Fruit fly (Drosophila melanogaster) whole organism, embryonic: ENCODE data around the gene fend.
A peak's percentile ranks its signal among the peaks of the same experiment; 100 is the strongest.

ENCODE experiments used
- BEAF-32 ChIP-seq: fragments of 200-800 bp; sonication (Bioruptor generic); optimal IDR thresholded peaks from 3 replicates; lab custom pipeline; 2017; ENCODE audit warnings: missing biosample characterization, missing genetic modification characterization, mild to moderate bottlenecking, moderate library complexity, missing genetic modification reagents
- Bgb ChIP-seq: fragments of 200-800 bp; sonication (Bioruptor generic); IDR thresholded peaks from 2 replicates; pipeline ENCODE4 v1.3.6; 2022; ENCODE audit warnings: missing biosample characterization, missing genetic modification characterization; ENCODE audit not compliant: partially characterized antibody
- CG13287 ChIP-seq: fragments of 200-800 bp; sonication (Bioruptor generic); IDR thresholded peaks from 2 replicates; pipeline ENCODE4 v1.3.6; 2022; ENCODE audit warnings: missing biosample characterization, missing genetic modification characterization; ENCODE audit not compliant: partially characterized antibody
- CG14710 ChIP-seq: fragments of 200-800 bp; sonication (Bioruptor generic); optimal IDR thresholded peaks from 3 replicates; lab custom pipeline; 2019; ENCODE audit warnings: missing biosample characterization, mild to moderate bottlenecking, missing genetic modification characterization, moderate library complexity
- CG14860 ChIP-seq: fragments of 200-800 bp; sonication (Bioruptor generic); IDR thresholded peaks from 3 replicates; pipeline ENCODE4 v1.3.6; 2022; ENCODE audit warnings: missing biosample characterization, missing genetic modification characterization; ENCODE audit not compliant: partially characterized antibody
- CG15696 ChIP-seq: fragments of 200-800 bp; sonication (Bioruptor generic); optimal IDR thresholded peaks from 2 replicates; lab custom pipeline; 2019; ENCODE audit warnings: missing biosample characterization, mild to moderate bottlenecking, missing genetic modification characterization, moderate library complexity
- CG16813 ChIP-seq: fragments of 200-800 bp; sonication (Bioruptor generic); IDR thresholded peaks from 3 replicates; pipeline ENCODE4 v1.3.6; 2022; ENCODE audit warnings: missing biosample characterization, missing genetic modification characterization; ENCODE audit not compliant: partially characterized antibody
- CG2116 ChIP-seq: fragments of 200-800 bp; sonication (Bioruptor generic); optimal IDR thresholded peaks from 3 replicates; lab custom pipeline; 2018; ENCODE audit warnings: missing biosample characterization, mild to moderate bottlenecking, missing genetic modification characterization
- CG2712 ChIP-seq: fragments of 200-800 bp; optimal IDR thresholded peaks from 3 replicates; lab custom pipeline; 2019; ENCODE audit warnings: missing biosample characterization, mild to moderate bottlenecking, missing genetic modification characterization, moderate library complexity
- CG6791 ChIP-seq: fragments of 200-800 bp; sonication (Bioruptor generic); IDR thresholded peaks from 3 replicates; pipeline ENCODE4 v1.3.6; 2022; ENCODE audit warnings: missing biosample characterization, missing genetic modification characterization; ENCODE audit not compliant: partially characterized antibody
- CG7372 ChIP-seq: fragments of 200-800 bp; sonication (Bioruptor generic); IDR thresholded peaks from 2 replicates; pipeline ENCODE4 v1.3.6; 2022; ENCODE audit warnings: missing biosample characterization, missing genetic modification characterization
- CG7963 ChIP-seq: fragments of 200-800 bp; sonication (Bioruptor generic); IDR thresholded peaks from 3 replicates; pipeline ENCODE4 v1.3.6; 2022; ENCODE audit warnings: missing biosample characterization, missing genetic modification characterization; ENCODE audit not compliant: partially characterized antibody
- Dll ChIP-seq: fragments of 200-800 bp; sonication (Bioruptor generic); IDR thresholded peaks from 4 replicates; pipeline ENCODE4 v1.3.6; 2022; ENCODE audit warnings: missing biosample characterization, missing genetic modification characterization; ENCODE audit not compliant: partially characterized antibody
- Dref ChIP-seq: fragments of 200-800 bp; sonication (Bioruptor generic); IDR thresholded peaks from 2 replicates; pipeline ENCODE4 v1.3.6; 2022; ENCODE audit warnings: missing biosample characterization, missing genetic modification characterization
- E2f2 ChIP-seq: fragments of 200-800 bp; sonication (Bioruptor generic); IDR thresholded peaks from 2 replicates; pipeline ENCODE4 v1.3.6; 2022; ENCODE audit warnings: missing biosample characterization, missing genetic modification characterization
- Fer1 ChIP-seq: fragments of 200-800 bp; sonication (Bioruptor generic); optimal IDR thresholded peaks from 2 replicates; lab custom pipeline; 2017; ENCODE audit warnings: missing biosample characterization, mild to moderate bottlenecking, missing genetic modification characterization
- Gug ChIP-seq: fragments of 200-800 bp; sonication (Bioruptor generic); IDR thresholded peaks from 4 replicates; pipeline ENCODE4 v1.3.6; 2022; ENCODE audit warnings: missing biosample characterization, missing genetic modification characterization
- HLH4C ChIP-seq: fragments of 200-800 bp; sonication (Bioruptor generic); IDR thresholded peaks from 3 replicates; pipeline ENCODE4 v1.3.6; 2022; ENCODE audit warnings: missing biosample characterization, missing genetic modification characterization; ENCODE audit not compliant: partially characterized antibody
- HmgD ChIP-seq: fragments of 200-800 bp; sonication (Bioruptor generic); optimal IDR thresholded peaks from 3 replicates; lab custom pipeline; 2016; ENCODE audit warnings: missing biosample characterization, missing genetic modification characterization
- Lim3 ChIP-seq: fragments of 200-800 bp; sonication (Bioruptor generic); IDR thresholded peaks from 2 replicates; pipeline ENCODE4 v1.3.6; 2022; ENCODE audit warnings: missing biosample characterization, missing genetic modification characterization
- MBD-R2 ChIP-seq: fragments of 200-800 bp; sonication (Bioruptor generic); IDR thresholded peaks from 2 replicates; pipeline ENCODE4 v1.3.6; 2022; ENCODE audit warnings: missing biosample characterization, missing genetic modification characterization
- Myb ChIP-seq: fragments of 200-800 bp; sonication (Bioruptor generic); optimal IDR thresholded peaks from 2 replicates; lab custom pipeline; 2016; ENCODE audit warnings: missing biosample characterization, missing genetic modification characterization
- NC2α ChIP-seq: fragments of 200-800 bp; sonication (Bioruptor generic); optimal IDR thresholded peaks from 2 replicates; lab custom pipeline; 2016; ENCODE audit warnings: missing biosample characterization, missing genetic modification characterization
- Opbp ChIP-seq: fragments of 200-800 bp; sonication (Bioruptor generic); IDR thresholded peaks from 3 replicates; pipeline ENCODE4 v1.3.6; 2022; ENCODE audit warnings: missing biosample characterization, missing genetic modification characterization; ENCODE audit not compliant: partially characterized antibody
- Scr ChIP-seq: fragments of 200-800 bp; sonication (Bioruptor generic); IDR thresholded peaks from 2 replicates; pipeline ENCODE4 v1.3.6; 2022; ENCODE audit warnings: missing biosample characterization, missing genetic modification characterization; ENCODE audit not compliant: partially characterized antibody
- Sry-δ ChIP-seq: fragments of 200-800 bp; sonication (Bioruptor generic); optimal IDR thresholded peaks from 2 replicates; lab custom pipeline; 2016; ENCODE audit warnings: missing biosample characterization, missing genetic modification characterization
- amos ChIP-seq: fragments of 200-800 bp; sonication (Bioruptor generic); IDR thresholded peaks from 2 replicates; pipeline ENCODE4 v1.3.6; 2022; ENCODE audit warnings: missing biosample characterization, missing genetic modification characterization; ENCODE audit not compliant: partially characterized antibody
- bbx ChIP-seq: fragments of 200-800 bp; sonication (Bioruptor generic); IDR thresholded peaks from 2 replicates; pipeline ENCODE4 v1.3.6; 2022; ENCODE audit warnings: missing biosample characterization, missing genetic modification characterization; ENCODE audit not compliant: partially characterized antibody
- dati ChIP-seq: fragments of 200-800 bp; sonication (Bioruptor generic); IDR thresholded peaks from 2 replicates; pipeline ENCODE4 v1.3.6; 2022; ENCODE audit warnings: missing biosample characterization, missing genetic modification characterization
- fd96Cb ChIP-seq: fragments of 200-800 bp; sonication (Bioruptor generic); optimal IDR thresholded peaks from 2 replicates; lab custom pipeline; 2018; ENCODE audit warnings: missing biosample characterization, mild to moderate bottlenecking, missing genetic modification characterization, moderate library complexity
- hb ChIP-seq: fragments of 200-800 bp; sonication (Bioruptor generic); IDR thresholded peaks from 3 replicates; pipeline ENCODE4 v1.3.6; 2022; ENCODE audit warnings: missing biosample characterization, missing genetic modification characterization; ENCODE audit not compliant: partially characterized antibody
- inv ChIP-seq: fragments of 200-800 bp; sonication (Bioruptor generic); IDR thresholded peaks from 2 replicates; pipeline ENCODE4 v1.3.6; 2022; ENCODE audit warnings: missing biosample characterization, missing genetic modification characterization; ENCODE audit not compliant: partially characterized antibody
- knrl ChIP-seq: fragments of 200-800 bp; sonication (Bioruptor generic); IDR thresholded peaks from 3 replicates; pipeline ENCODE4 v1.3.6; 2022; ENCODE audit warnings: missing biosample characterization, missing genetic modification characterization; ENCODE audit not compliant: partially characterized antibody
- nerfin-2 ChIP-seq: fragments of 200-800 bp; sonication (Bioruptor generic); IDR thresholded peaks from 2 replicates; pipeline ENCODE4 v1.3.6; 2022; ENCODE audit warnings: missing biosample characterization, missing genetic modification characterization; ENCODE audit not compliant: partially characterized antibody
- rib ChIP-seq: fragments of 200-800 bp; sonication (Bioruptor generic); IDR thresholded peaks from 2 replicates; pipeline ENCODE4 v1.3.6; 2022; ENCODE audit warnings: missing biosample characterization, missing genetic modification characterization
- row ChIP-seq: fragments of 200-800 bp; sonication (Bioruptor generic); IDR thresholded peaks from 3 replicates; pipeline ENCODE4 v1.3.6; 2022; ENCODE audit warnings: missing biosample characterization, missing genetic modification characterization
- slbo ChIP-seq: fragments of 200-800 bp; sonication (Bioruptor generic); IDR thresholded peaks from 2 replicates; pipeline ENCODE4 v1.3.6; 2022; ENCODE audit warnings: missing biosample characterization, missing genetic modification characterization
- sug ChIP-seq: fragments of 200-800 bp; optimal IDR thresholded peaks from 2 replicates; lab custom pipeline; 2019; ENCODE audit warnings: missing biosample characterization, mild to moderate bottlenecking, missing genetic modification characterization, moderate library complexity
- tna ChIP-seq: fragments of 200-800 bp; sonication (Bioruptor generic); IDR thresholded peaks from 2 replicates; pipeline ENCODE4 v1.3.6; 2022; ENCODE audit warnings: missing biosample characterization, missing genetic modification characterization; ENCODE audit not compliant: partially characterized antibody
- unc-4 ChIP-seq: fragments of 200-800 bp; sonication (Bioruptor generic); IDR thresholded peaks from 2 replicates; pipeline ENCODE4 v1.3.6; 2022; ENCODE audit warnings: missing biosample characterization, missing genetic modification characterization; ENCODE audit not compliant: partially characterized antibody
- vnd ChIP-seq: fragments of 200-800 bp; sonication (Bioruptor generic); IDR thresholded peaks from 3 replicates; pipeline ENCODE4 v1.3.6; 2022; ENCODE audit warnings: missing biosample characterization, missing genetic modification characterization; ENCODE audit not compliant: partially characterized antibody
- zen2 ChIP-seq: fragments of 200-800 bp; sonication (Bioruptor generic); IDR thresholded peaks from 3 replicates; pipeline ENCODE4 v1.3.6; 2022; ENCODE audit warnings: missing biosample characterization, missing genetic modification characterization; ENCODE audit not compliant: partially characterized antibody

The fend gene

DNA sequence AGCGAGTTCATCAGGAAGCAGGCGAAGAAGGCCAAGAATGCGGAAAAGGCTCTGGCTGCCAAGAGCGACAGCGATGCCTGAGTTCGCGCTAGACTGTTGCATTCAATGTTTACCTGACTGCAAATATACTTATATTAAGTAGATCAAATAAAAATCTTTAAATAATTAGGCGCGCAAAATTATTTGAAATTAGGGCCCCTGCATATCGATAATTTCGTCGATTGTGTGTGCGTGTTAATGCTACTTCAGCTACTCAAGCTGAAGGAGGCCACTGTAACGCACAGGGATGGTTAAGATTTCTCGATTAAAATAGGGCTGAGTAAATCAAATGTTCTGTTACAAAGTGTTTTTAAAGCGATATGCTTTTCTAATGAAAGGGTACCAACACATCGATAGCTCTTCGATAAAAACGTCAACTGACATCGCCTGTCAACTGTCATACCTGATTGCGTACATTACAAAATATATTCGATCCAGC is 48.2 kb downstream of the fend start, which contains the start of gene CG32706:
Gene CG32706, plus strand, starts transcription at position 428 of the 478 bp plus-strand sequence.
- peak; percentile 38; the same call in 1 of the 2 replicates for TF ChIP-seq amos (GFP tag; lab: Robert Waterston, UW)
- peak; percentile 54; the same call in 1 of the 2 replicates for TF ChIP-seq Bgb
- peak; percentile 45; the same call in 1 of the 2 replicates for TF ChIP-seq unc-4 (GFP tag; lab: Robert Waterston, UW)
- peak; percentile 72 for TF ChIP-seq HLH4C (GFP tag; lab: Robert Waterston, UW)
- TF ChIP-seq knrl (GFP tag; lab: Robert Waterston, UW), result peak; percentile 30; the same call in 1 of the 3 replicates
- peak; percentile 51; the same call in 1 of the 3 replicates for TF ChIP-seq vnd (GFP tag; lab: Robert Waterston, UW)
- peak; percentile 41; the same call in 1 of the 3 replicates for TF ChIP-seq CG14860
- peak; percentile 53 for TF ChIP-seq CG13287
- 0 out of 3 replicates have a peak, but pooled peaks have one; percentile 43 for TF ChIP-seq CG7963 (GFP tag; lab: Robert Waterston, UW)
- TF ChIP-seq CG6791 (GFP tag; lab: Robert Waterston, UW), result peak; percentile 68; the same call in 2 of the 3 replicates
- TF ChIP-seq Dll (GFP tag; lab: Robert Waterston, UW), result peak; percentile 60; the same call in 2 of the 4 replicates
- peak; percentile 54; the same call in 2 of the 3 replicates for TF ChIP-seq Opbp (GFP tag; lab: Robert Waterston, UW)
- peak; percentile 19; the same call in 1 of the 2 replicates for TF ChIP-seq tna
- TF ChIP-seq Scr (GFP tag; lab: Robert Waterston, UW), result peak; percentile 58
- peak; percentile 23 for TF ChIP-seq Sry-δ (GFP tag; lab: Kevin White, UChicago)
- peak; percentile 44; the same call in 1 of the 2 replicates for TF ChIP-seq nerfin-2 (GFP tag; lab: Robert Waterston, UW)
- peak; percentile 57; the same call in 2 of the 3 replicates for TF ChIP-seq hb (GFP tag; lab: Robert Waterston, UW)
- TF ChIP-seq inv (GFP tag; lab: Robert Waterston, UW), result peak; percentile 32; the same call in 1 of the 2 replicates
- TF ChIP-seq E2f2 (GFP tag; lab: Robert Waterston, UW), result peak; percentile 78
- peak; percentile 61 for TF ChIP-seq CG16813 (GFP tag; lab: Robert Waterston, UW)
- peak; percentile 52; the same call in 1 of the 2 replicates for TF ChIP-seq bbx
- TF ChIP-seq Dref (GFP tag; lab: Robert Waterston, UW), result peak; percentile 68
- 0 out of 3 replicates have a peak, but pooled peaks have one; percentile 9 for TF ChIP-seq row (GFP tag; lab: Robert Waterston, UW)

DNA sequence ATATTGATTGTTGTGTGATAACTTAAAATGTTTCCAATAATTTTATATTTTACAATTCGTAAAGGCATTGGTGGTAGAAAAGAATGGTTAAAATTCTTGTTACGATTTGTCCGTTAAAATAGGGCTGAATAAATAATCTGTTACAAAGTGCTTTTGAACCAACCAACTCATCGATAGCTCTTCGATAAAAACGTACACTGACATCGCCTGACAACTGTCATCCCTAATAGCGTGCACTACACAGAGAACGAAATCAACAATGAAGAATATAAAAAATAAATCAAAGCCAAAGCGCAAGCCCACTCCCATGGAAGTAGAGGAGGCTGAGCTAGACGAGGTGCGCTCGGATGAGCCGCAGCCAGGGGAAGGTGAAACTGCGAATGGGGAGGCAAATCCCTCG is 49.2 kb downstream of the fend start, which contains the start of gene CG32708:
Gene CG32708, plus strand, starts transcription at position 207 of the 400 bp plus-strand sequence.
- TF ChIP-seq CG6791 (GFP tag; lab: Robert Waterston, UW), result peak; percentile 65; the same call in 2 of the 3 replicates
- TF ChIP-seq CG2712 (tag; lab: Kevin White, UChicago), result peak; percentile 4
- peak; percentile 65 for TF ChIP-seq MBD-R2 (GFP tag; lab: Robert Waterston, UW)
- peak; percentile 61; the same call in 2 of the 3 replicates for TF ChIP-seq knrl (GFP tag; lab: Robert Waterston, UW)
- TF ChIP-seq CG7963 (GFP tag; lab: Robert Waterston, UW), result peak; percentile 63; the same call in 2 of the 3 replicates
- TF ChIP-seq row (GFP tag; lab: Robert Waterston, UW), result peak; percentile 47; the same call in 2 of the 3 replicates
- TF ChIP-seq Myb, result peak; percentile 94
- no peak for TF ChIP-seq Lim3 (GFP tag; lab: Robert Waterston, UW)
- no peak for TF ChIP-seq rib (GFP tag; lab: Robert Waterston, UW)
- TF ChIP-seq CG7372, result no peak
- no peak for TF ChIP-seq HmgD (GFP tag; lab: Kevin White, UChicago)
- TF ChIP-seq slbo, result 0 out of 2 replicates have a peak, but pooled peaks have one; percentile 18
- TF ChIP-seq CG15696 (tag; lab: Kevin White, UChicago), result no peak
- peak; percentile 2 for TF ChIP-seq CG14710
- no peak for TF ChIP-seq NC2α (GFP tag; lab: Kevin White, UChicago)
- peak; percentile 69 for TF ChIP-seq BEAF-32
- TF ChIP-seq vnd (GFP tag; lab: Robert Waterston, UW), result peak; percentile 60; the same call in 2 of the 3 replicates
- no peak for TF ChIP-seq Fer1
- no peak for TF ChIP-seq Gug
- TF ChIP-seq dati (GFP tag; lab: Robert Waterston, UW), result no peak
- peak; percentile 2 for TF ChIP-seq sug (tag; lab: Kevin White, UChicago)
- TF ChIP-seq hb (GFP tag; lab: Robert Waterston, UW), result peak; percentile 58; the same call in 2 of the 3 replicates
- TF ChIP-seq CG2116 (GFP tag; lab: Kevin White, UChicago), result peak; percentile 56
- TF ChIP-seq Scr (GFP tag; lab: Robert Waterston, UW), result peak; percentile 70
- peak; percentile 74 for TF ChIP-seq bbx
- TF ChIP-seq fd96Cb, result no peak
- TF ChIP-seq CG16813 (GFP tag; lab: Robert Waterston, UW), result peak; percentile 68
- TF ChIP-seq zen2 (GFP tag; lab: Robert Waterston, UW), result peak; percentile 66; the same call in 2 of the 3 replicates
